Worm (Caenorhabditis elegans): ENCODE measurements around the gene baf-1.

ce11 chrIII:9507799-9508198, 40.5 kb downstream of the baf-1 start, which contains the start of gene vha-14:
- no peak for TF ChIP-seq unc-62 (GFP tag; optimal IDR thresholded peaks at IDR 0.05)
- no peak for TF ChIP-seq elt-3 (tag; optimal IDR thresholded peaks at IDR 0.05)
- no peak for TF ChIP-seq skn-1 (tag; optimal IDR thresholded peaks at IDR 0.05)
- TF ChIP-seq nhr-11 (tag; optimal IDR thresholded peaks at IDR 0.05) = no peak
- TF ChIP-seq ztf-11 (tag; optimal IDR thresholded peaks at IDR 0.05) = no peak
